Fruit fly (Drosophila melanogaster) whole organism, embryonic: ENCODE results near the gene Unr.

Experiments used
- Atf6 ChIP-seq: fragments of 200-800 bp; sonication (Bioruptor generic); IDR thresholded peaks from 2 replicates; pipeline ENCODE4 v1.3.6; 2022; ENCODE audit warnings: missing biosample characterization, missing genetic modification characterization
- Bteb2 ChIP-seq: fragments of 200-800 bp; sonication (Bioruptor generic); optimal IDR thresholded peaks from 2 replicates; lab custom pipeline; 2016; ENCODE audit warnings: missing biosample characterization, missing genetic modification characterization
- CG10321 ChIP-seq: fragments of 200-800 bp; sonication (Bioruptor generic); IDR thresholded peaks from 2 replicates; pipeline ENCODE4 v1.3.6; 2022; ENCODE audit warnings: missing biosample characterization, missing genetic modification characterization
- CG10462 ChIP-seq: fragments of 200-800 bp; sonication (Bioruptor generic); optimal IDR thresholded peaks from 2 replicates; lab custom pipeline; 2016; ENCODE audit warnings: missing biosample characterization, missing genetic modification characterization
- CG10543 ChIP-seq: fragments of 200-800 bp; sonication (Bioruptor generic); optimal IDR thresholded peaks from 3 replicates; lab custom pipeline; 2017; ENCODE audit warnings: missing biosample characterization, mild to moderate bottlenecking, missing genetic modification characterization, moderate library complexity
- CG11696 ChIP-seq: fragments of 200-800 bp; sonication (Bioruptor generic); IDR thresholded peaks from 2 replicates; pipeline ENCODE4 v1.3.6; 2022; ENCODE audit warnings: missing biosample characterization, missing genetic modification characterization
- CG12219 ChIP-seq: fragments of 200-800 bp; sonication (Bioruptor generic); optimal IDR thresholded peaks from 3 replicates; lab custom pipeline; 2018; ENCODE audit warnings: missing biosample characterization, mild to moderate bottlenecking, missing genetic modification characterization
- CG12744 ChIP-seq: fragments of 200-800 bp; sonication (Bioruptor generic); optimal IDR thresholded peaks from 2 replicates; lab custom pipeline; 2016; ENCODE audit warnings: missing biosample characterization, missing genetic modification characterization
- CG1529 ChIP-seq: fragments of 200-800 bp; sonication (Bioruptor generic); optimal IDR thresholded peaks from 3 replicates; lab custom pipeline; 2018; ENCODE audit warnings: missing biosample characterization, missing genetic modification characterization
- CG15479 ChIP-seq: fragments of 200-800 bp; sonication (Bioruptor generic); optimal IDR thresholded peaks from 3 replicates; lab custom pipeline; 2019; ENCODE audit warnings: missing biosample characterization, mild to moderate bottlenecking, missing genetic modification characterization, moderate library complexity
- CG18011 ChIP-seq: fragments of 200-800 bp; sonication (Bioruptor generic); optimal IDR thresholded peaks from 2 replicates; lab custom pipeline; 2017; ENCODE audit warnings: missing biosample characterization, missing genetic modification characterization, mild to moderate bottlenecking, moderate library complexity, missing genotype
- CG18764 ChIP-seq: fragments of 200-800 bp; sonication (Bioruptor generic); optimal IDR thresholded peaks from 3 replicates; lab custom pipeline; 2016; ENCODE audit warnings: missing biosample characterization, missing genetic modification characterization
- CG2202 ChIP-seq: fragments of 200-800 bp; sonication (Bioruptor generic); optimal IDR thresholded peaks from 2 replicates; lab custom pipeline; 2018; ENCODE audit warnings: missing biosample characterization, mild to moderate bottlenecking, missing genetic modification characterization
- CG2678 ChIP-seq: fragments of 200-800 bp; sonication (Bioruptor generic); optimal IDR thresholded peaks from 3 replicates; lab custom pipeline; 2019; ENCODE audit warnings: missing biosample characterization, mild to moderate bottlenecking, missing genetic modification characterization, moderate library complexity
- CG2875 ChIP-seq: fragments of 200-800 bp; sonication (Bioruptor generic); optimal IDR thresholded peaks from 2 replicates; lab custom pipeline; 2017; ENCODE audit warnings: missing biosample characterization, mild to moderate bottlenecking, missing genetic modification characterization, missing genetic modification reagents
- CG30403 ChIP-seq: fragments of 200-800 bp; sonication (Bioruptor generic); optimal IDR thresholded peaks from 3 replicates; lab custom pipeline; 2016; ENCODE audit warnings: missing biosample characterization, missing genetic modification characterization
- CG3995 ChIP-seq: fragments of 200-800 bp; sonication (Bioruptor generic); optimal IDR thresholded peaks from 3 replicates; lab custom pipeline; 2016; ENCODE audit warnings: missing biosample characterization, missing genetic modification characterization
- CG5245 ChIP-seq: fragments of 200-800 bp; sonication (Bioruptor generic); optimal IDR thresholded peaks from 3 replicates; lab custom pipeline; 2016; ENCODE audit warnings: missing biosample characterization, missing genetic modification characterization
- CG6272 ChIP-seq: fragments of 200-800 bp; sonication (Bioruptor generic); IDR thresholded peaks from 2 replicates; pipeline ENCODE4 v1.3.6; 2022; ENCODE audit warnings: missing biosample characterization, missing genetic modification characterization
- CG7357 ChIP-seq: fragments of 200-800 bp; sonication (Bioruptor generic); IDR thresholded peaks from 3 replicates; pipeline ENCODE4 v1.3.6; 2022; ENCODE audit warnings: missing biosample characterization, missing genetic modification characterization
- CG9437 ChIP-seq: fragments of 200-800 bp; sonication (Bioruptor generic); optimal IDR thresholded peaks from 2 replicates; lab custom pipeline; 2018; ENCODE audit warnings: missing biosample characterization, mild to moderate bottlenecking, missing genetic modification characterization
- CkIIα-i1 ChIP-seq: fragments of 200-800 bp; sonication (Bioruptor generic); IDR thresholded peaks from 2 replicates; pipeline ENCODE4 v1.3.6; 2022; ENCODE audit warnings: missing biosample characterization, missing genetic modification characterization
- Drgx ChIP-seq: fragments of 200-800 bp; sonication (Bioruptor generic); IDR thresholded peaks from 2 replicates; pipeline ENCODE4 v1.3.6; 2022; ENCODE audit warnings: missing biosample characterization, missing genetic modification characterization
- E2f2 ChIP-seq: fragments of 200-800 bp; sonication (Bioruptor generic); IDR thresholded peaks from 2 replicates; pipeline ENCODE4 v1.3.6; 2022; ENCODE audit warnings: missing biosample characterization, missing genetic modification characterization
- Fer1 ChIP-seq: fragments of 200-800 bp; sonication (Bioruptor generic); optimal IDR thresholded peaks from 2 replicates; lab custom pipeline; 2017; ENCODE audit warnings: missing biosample characterization, mild to moderate bottlenecking, missing genetic modification characterization
- GATAe ChIP-seq: fragments of 200-800 bp; sonication (Bioruptor generic); conservative IDR thresholded peaks from 2 replicates; pipeline ENCODE4 v1.3.6; 2022; ENCODE audit warnings: missing biosample characterization, missing genetic modification characterization
- Lim3 ChIP-seq: fragments of 200-800 bp; sonication (Bioruptor generic); IDR thresholded peaks from 2 replicates; pipeline ENCODE4 v1.3.6; 2022; ENCODE audit warnings: missing biosample characterization, missing genetic modification characterization
- Lpt ChIP-seq: fragments of >200 bp; optimal IDR thresholded peaks from 2 replicates; lab custom pipeline; 2018; ENCODE audit warnings: missing biosample characterization, missing genetic modification characterization
- Max ChIP-seq: fragments of 200-800 bp; sonication (Bioruptor generic); optimal IDR thresholded peaks from 2 replicates; lab custom pipeline; 2016; ENCODE audit warnings: missing biosample characterization, mild to moderate bottlenecking, missing genetic modification characterization
- Opbp ChIP-seq: fragments of 200-800 bp; sonication (Bioruptor generic); IDR thresholded peaks from 3 replicates; pipeline ENCODE4 v1.3.6; 2022; ENCODE audit warnings: missing biosample characterization, missing genetic modification characterization; ENCODE audit not compliant: partially characterized antibody
- Poxn ChIP-seq: fragments of 200-800 bp; sonication (Bioruptor generic); IDR thresholded peaks from 2 replicates; pipeline ENCODE4 v1.3.6; 2022; ENCODE audit warnings: missing biosample characterization, missing genetic modification characterization
- Six4 ChIP-seq: fragments of 200-800 bp; sonication (Bioruptor generic); optimal IDR thresholded peaks from 2 replicates; lab custom pipeline; 2016; ENCODE audit warnings: missing biosample characterization, missing genetic modification characterization
- bsh ChIP-seq, 2 experiments: fragments of 200-800 bp; sonication (Bioruptor generic); optimal IDR thresholded peaks; 2 replicates each; lab custom pipeline; 2017 to 2018; ENCODE audit warnings: mild to moderate bottlenecking in 2 of 2, missing biosample characterization in 2 of 2, missing genetic modification characterization in 2 of 2, moderate library complexity in 1 of 2
- cas ChIP-seq: fragments of 200-800 bp; sonication (Bioruptor generic); IDR thresholded peaks from 2 replicates; pipeline ENCODE4 v1.3.6; 2022; ENCODE audit warnings: missing biosample characterization, missing genetic modification characterization
- cg ChIP-seq: fragments of 200-800 bp; sonication (Bioruptor generic); optimal IDR thresholded peaks from 3 replicates; lab custom pipeline; 2019; ENCODE audit warnings: missing biosample characterization, mild to moderate bottlenecking, missing genetic modification characterization, moderate library complexity
- chinmo ChIP-seq: fragments of 200-800 bp; sonication (Bioruptor generic); IDR thresholded peaks from 4 replicates; pipeline ENCODE4 v1.3.6; 2022; ENCODE audit warnings: missing biosample characterization, missing genetic modification characterization; ENCODE audit not compliant: partially characterized antibody
- dimm ChIP-seq: fragments of 200-800 bp; sonication (Bioruptor generic); IDR thresholded peaks from 2 replicates; pipeline ENCODE4 v1.3.6; 2022; ENCODE audit warnings: missing biosample characterization, missing genetic modification characterization
- ems ChIP-seq: fragments of 200-800 bp; sonication (Bioruptor generic); optimal IDR thresholded peaks from 3 replicates; lab custom pipeline; 2016; ENCODE audit warnings: missing biosample characterization, missing genetic modification characterization
- fd102C ChIP-seq: fragments of 200-800 bp; sonication (Bioruptor generic); optimal IDR thresholded peaks from 2 replicates; lab custom pipeline; 2018; ENCODE audit warnings: missing biosample characterization, mild to moderate bottlenecking, missing genetic modification characterization, moderate library complexity
- fd96Cb ChIP-seq: fragments of 200-800 bp; sonication (Bioruptor generic); optimal IDR thresholded peaks from 2 replicates; lab custom pipeline; 2018; ENCODE audit warnings: missing biosample characterization, mild to moderate bottlenecking, missing genetic modification characterization, moderate library complexity
- ftz-f1 ChIP-seq: fragments of 200-800 bp; sonication (Bioruptor generic); optimal IDR thresholded peaks from 2 replicates; lab custom pipeline; 2016; ENCODE audit warnings: missing biosample characterization, missing genetic modification characterization
- hth ChIP-seq: fragments of >200 bp; optimal IDR thresholded peaks from 2 replicates; lab custom pipeline; 2017; ENCODE audit warnings: inconsistent platforms
- jing ChIP-seq: fragments of 200-800 bp; sonication (Bioruptor generic); optimal IDR thresholded peaks from 2 replicates; lab custom pipeline; 2018; ENCODE audit warnings: missing biosample characterization, mild to moderate bottlenecking, missing genetic modification characterization
- nerfin-1 ChIP-seq: fragments of 200-800 bp; sonication (Bioruptor generic); optimal IDR thresholded peaks from 3 replicates; lab custom pipeline; 2019; ENCODE audit warnings: missing biosample characterization, mild to moderate bottlenecking, missing genetic modification characterization, moderate library complexity
- so ChIP-seq: fragments of 200-800 bp; sonication (Bioruptor generic); IDR thresholded peaks from 3 replicates; pipeline ENCODE4 v1.3.6; 2022; ENCODE audit warnings: missing biosample characterization, missing genetic modification characterization
- tgo ChIP-seq: fragments of 200-800 bp; sonication (Bioruptor generic); IDR thresholded peaks from 3 replicates; pipeline ENCODE4 v1.3.6; 2022; ENCODE audit warnings: missing biosample characterization, missing genetic modification characterization
- tna ChIP-seq: fragments of 200-800 bp; sonication (Bioruptor generic); IDR thresholded peaks from 2 replicates; pipeline ENCODE4 v1.3.6; 2022; ENCODE audit warnings: missing biosample characterization, missing genetic modification characterization; ENCODE audit not compliant: partially characterized antibody
- trem ChIP-seq: fragments of 200-800 bp; optimal IDR thresholded peaks from 3 replicates; lab custom pipeline; 2019; ENCODE audit warnings: missing biosample characterization, mild to moderate bottlenecking, missing genetic modification characterization, moderate library complexity
- tx ChIP-seq: fragments of 200-800 bp; sonication (Bioruptor generic); optimal IDR thresholded peaks from 2 replicates; lab custom pipeline; 2016; ENCODE audit warnings: missing biosample characterization, missing genetic modification characterization

Unr gene

dm6 chr3L:8455015-8455908 is 13.1 kb upstream of the Unr start (continued):
- peak; percentile 71 for TF ChIP-seq CG18764 (GFP tag; lab: Kevin White, UChicago)
- TF ChIP-seq CG10543 (GFP tag; lab: Kevin White, UChicago), result peak; percentile 83
- TF ChIP-seq CG10462, result peak; percentile 53
- TF ChIP-seq cas, result peak; percentile 67; the same call in 1 of the 2 replicates
- TF ChIP-seq Poxn (GFP tag; lab: Robert Waterston, UW), result no peak
- TF ChIP-seq so (GFP tag; lab: Robert Waterston, UW), result peak; percentile 68
- TF ChIP-seq GATAe (GFP tag; lab: Robert Waterston, UW), result peak; percentile 55; the same call in 1 of the 2 replicates
- TF ChIP-seq tx (GFP tag; lab: Kevin White, UChicago), result peak; percentile 19
- TF ChIP-seq Six4 (GFP tag; lab: Kevin White, UChicago), result peak; percentile 90
- no peak for TF ChIP-seq CG15479 (GFP tag; lab: Kevin White, UChicago)
- TF ChIP-seq tna (GFP tag; lab: Robert Waterston, UW), result no peak
- peak; percentile 61 for TF ChIP-seq Bteb2 (GFP tag; lab: Kevin White, UChicago)
- 0 out of 2 replicates have a peak, but pooled peaks have one; percentile 20 for TF ChIP-seq CG6272 (GFP tag; lab: Robert Waterston, UW)
- peak; percentile 71 for TF ChIP-seq CG2875 (GFP tag; lab: Kevin White, UChicago)
- TF ChIP-seq Lim3 (GFP tag; lab: Robert Waterston, UW), result no peak
- peak; percentile 30 for TF ChIP-seq cg
- peak; percentile 84 to 89 for TF ChIP-seq bsh (GFP tag; optimal IDR thresholded peaks at IDR 0.05; lab: Kevin White, UChicago)
- no peak for TF ChIP-seq CG10321
- TF ChIP-seq trem (tag; lab: Kevin White, UChicago), result peak; percentile 77
- peak; percentile 82 for TF ChIP-seq CG9437 (GFP tag; lab: Kevin White, UChicago)
- peak; percentile 79 for TF ChIP-seq nerfin-1 (tag; lab: Kevin White, UChicago)
- TF ChIP-seq Lpt, result no peak
- TF ChIP-seq ftz-f1 (GFP tag; lab: Kevin White, UChicago), result no peak
- TF ChIP-seq CG3995 (GFP tag; lab: Kevin White, UChicago), result peak; percentile 55
- peak; percentile 97 for TF ChIP-seq Fer1
- TF ChIP-seq CG12744 (GFP tag; lab: Kevin White, UChicago), result peak; percentile 43
- TF ChIP-seq jing (GFP tag; lab: Kevin White, UChicago), result peak; percentile 37
- peak; percentile 84; the same call in 2 of the 3 replicates for TF ChIP-seq tgo
- no peak for TF ChIP-seq fd102C (GFP tag; lab: Kevin White, UChicago)
- no peak for TF ChIP-seq dimm
- no peak for TF ChIP-seq Opbp (GFP tag; lab: Robert Waterston, UW)
- peak; percentile 55; the same call in 1 of the 3 replicates for TF ChIP-seq CG7357 (GFP tag; lab: Robert Waterston, UW)
- no peak for TF ChIP-seq CkIIα-i1 (GFP tag; lab: Robert Waterston, UW)
- peak; percentile 91 for TF ChIP-seq CG30403
- TF ChIP-seq CG5245 (GFP tag; lab: Kevin White, UChicago), result peak; percentile 71
- no peak for TF ChIP-seq hth (lab: Kevin White, UChicago)
- TF ChIP-seq CG1529 (GFP tag; lab: Kevin White, UChicago), result peak; percentile 79
- peak; percentile 96 for TF ChIP-seq CG2678
- TF ChIP-seq Atf6 (GFP tag; lab: Robert Waterston, UW), result peak; percentile 90
- TF ChIP-seq E2f2, result peak; percentile 60; the same call in 1 of the 2 replicates
- peak; percentile 93 for TF ChIP-seq Drgx (GFP tag; lab: Robert Waterston, UW)
- TF ChIP-seq chinmo (GFP tag; lab: Robert Waterston, UW), result 0 out of 4 replicates have a peak, but pooled peaks have one; percentile 56
- peak; percentile 76 for TF ChIP-seq CG18011 (GFP tag; lab: Kevin White, UChicago)
- peak; percentile 91 for TF ChIP-seq Max (GFP tag; lab: Kevin White, UChicago)
- peak; percentile 82 for TF ChIP-seq CG12219 (GFP tag; lab: Kevin White, UChicago)
- TF ChIP-seq ems, result peak; percentile 76
- TF ChIP-seq CG2202 (tag; lab: Kevin White, UChicago), result peak; percentile 70
- peak; percentile 87 for TF ChIP-seq fd96Cb (tag; lab: Kevin White, UChicago)
- peak; percentile 73 for TF ChIP-seq CG11696 (GFP tag; lab: Robert Waterston, UW)
